Worm (Caenorhabditis elegans) whole organism, early embryonic: ENCODE data around the gene tsp-12.

ENCODE experiments used
- B0310.2 ChIP-seq: sonication (generic microtip); optimal IDR thresholded peaks from 2 replicates; lab custom pipeline; 2016; ENCODE audit warnings: mild to moderate bottlenecking, missing genetic modification characterization, missing compliant biosample characterization
- F13C5.2 ChIP-seq: sonication (generic microtip); optimal IDR thresholded peaks from 2 replicates; lab custom pipeline; 2017; ENCODE audit warnings: mild to moderate bottlenecking, missing genetic modification characterization, inconsistent platforms, missing compliant biosample characterization
- aly-1 ChIP-seq: sonication (generic microtip); optimal IDR thresholded peaks from 2 replicates; lab custom pipeline; 2016; ENCODE audit warnings: missing genetic modification characterization, missing compliant biosample characterization
- ama-1 ChIP-seq: fragments of 150-350 bp; optimal IDR thresholded peaks from 2 replicates; lab custom pipeline; 2014
- ceh-13 ChIP-seq: fragments of 200-800 bp; sonication (Bioruptor generic); optimal IDR thresholded peaks from 2 replicates; lab custom pipeline; 2018; ENCODE audit warnings: mild to moderate bottlenecking, missing genetic modification characterization, missing compliant biosample characterization
- ceh-36 ChIP-seq: sonication (generic microtip); optimal IDR thresholded peaks from 2 replicates; lab custom pipeline; 2016; ENCODE audit warnings: missing genetic modification characterization, inconsistent platforms, missing compliant biosample characterization
- ets-7 ChIP-seq: sonication (generic microtip); optimal IDR thresholded peaks from 2 replicates; lab custom pipeline; 2016; ENCODE audit warnings: missing genotype, missing genetic modification characterization, missing compliant biosample characterization
- flt-1 ChIP-seq: fragments of 200-800 bp; sonication (Bioruptor generic); IDR thresholded peaks from 2 replicates; pipeline ENCODE4 v1.3.6; 2022; ENCODE audit warnings: missing genetic modification characterization, missing compliant biosample characterization
- hmbx-1 ChIP-seq: sonication (generic microtip); optimal IDR thresholded peaks from 2 replicates; lab custom pipeline; 2016; ENCODE audit warnings: mild to moderate bottlenecking, missing genetic modification characterization, missing compliant biosample characterization
- hmg-4 ChIP-seq: fragments of 200-800 bp; sonication (Bioruptor generic); optimal IDR thresholded peaks from 2 replicates; lab custom pipeline; 2018; ENCODE audit warnings: mild to moderate bottlenecking, missing genetic modification characterization, missing compliant biosample characterization
- hnd-1 ChIP-seq: sonication (generic microtip); optimal IDR thresholded peaks from 2 replicates; lab custom pipeline; 2016; ENCODE audit warnings: missing genetic modification characterization, missing compliant biosample characterization
- pes-1 ChIP-seq: fragments of 200-800 bp; sonication (Bioruptor generic); IDR thresholded peaks from 2 replicates; pipeline ENCODE4 v1.3.6; 2022; ENCODE audit warnings: missing genetic modification reagents, missing genetic modification characterization, missing compliant biosample characterization
- scrt-1 ChIP-seq: fragments of 200-800 bp; sonication (Bioruptor generic); IDR thresholded peaks from 2 replicates; pipeline ENCODE4 v1.3.6; 2022; ENCODE audit warnings: missing genetic modification characterization, missing compliant biosample characterization
- sea-1 ChIP-seq: fragments of 200-800 bp; sonication (Bioruptor generic); conservative IDR thresholded peaks from 2 replicates; pipeline ENCODE4 v1.3.6; 2022; ENCODE audit warnings: missing genetic modification characterization, missing compliant biosample characterization
- tbx-11 ChIP-seq: fragments of 200-800 bp; sonication (Bioruptor generic); IDR thresholded peaks from 2 replicates; pipeline ENCODE4 v1.3.6; 2022; ENCODE audit warnings: missing genetic modification characterization, missing compliant biosample characterization
- tbx-37 ChIP-seq: fragments of 200-800 bp; sonication (Bioruptor generic); conservative IDR thresholded peaks from 2 replicates; pipeline ENCODE4 v1.3.6; 2022; ENCODE audit warnings: missing genetic modification reagents, missing genetic modification characterization, missing compliant biosample characterization
- tra-4 ChIP-seq: sonication (generic microtip); optimal IDR thresholded peaks from 2 replicates; lab custom pipeline; 2017; ENCODE audit warnings: missing genetic modification characterization, missing compliant biosample characterization

The tsp-12 gene

ce11 chrIV:10146885-10147284 is 3.5 kb downstream of the tsp-12 start, which contains the start of gene T14G10.8:
Gene T14G10.8 (minus strand): TSS chrIV:10146985.
- TF ChIP-seq scrt-1 (GFP tag; lab: Robert Waterston, UW) (no peak), F13C5.2 (tag; lab: Kevin White, UChicago) (no peak), tbx-37 (GFP tag; lab: Robert Waterston, UW) (no peak), sea-1 (no peak), tbx-11 (GFP tag; lab: Robert Waterston, UW) (no peak), B0310.2 (tag; lab: Kevin White, UChicago) (no peak), ets-7 (tag; lab: Kevin White, UChicago) (no peak), ceh-13 (GFP tag; lab: Kevin White, UChicago) (no peak), hnd-1 (no peak), aly-1 (tag; lab: Kevin White, UChicago) (no peak), tra-4 (tag; lab: Kevin White, UChicago) (no peak), flt-1 (GFP tag; lab: Robert Waterston, UW) (no peak), hmbx-1 (tag; lab: Kevin White, UChicago) (no peak), ama-1 (lab: Kevin White, UChicago) (no peak)

- no peak for TF ChIP-seq sea-1
- no peak for TF ChIP-seq aly-1 (tag; lab: Kevin White, UChicago)
- no peak for TF ChIP-seq ama-1 (lab: Kevin White, UChicago)
- TF ChIP-seq ceh-36: no peak
- TF ChIP-seq hmbx-1 (tag; lab: Kevin White, UChicago): no peak
- no peak for TF ChIP-seq flt-1 (GFP tag; lab: Robert Waterston, UW)
- TF ChIP-seq F13C5.2 (tag; lab: Kevin White, UChicago): no peak
- TF ChIP-seq scrt-1 (GFP tag; lab: Robert Waterston, UW): no peak
- TF ChIP-seq pes-1: no peak
- no peak for TF ChIP-seq hnd-1
- no peak for TF ChIP-seq B0310.2 (tag; lab: Kevin White, UChicago)
- TF ChIP-seq ceh-13 (GFP tag; lab: Kevin White, UChicago): no peak
- no peak for TF ChIP-seq ets-7 (tag; lab: Kevin White, UChicago)
- no peak for TF ChIP-seq tbx-11 (GFP tag; lab: Robert Waterston, UW)
- no peak for TF ChIP-seq tbx-37 (GFP tag; lab: Robert Waterston, UW)
- TF ChIP-seq tra-4 (tag; lab: Kevin White, UChicago): no peak
Observed at ce11 chrIV:10144909-10145308, 5.5 kb downstream of the tsp-12 start.

ce11 chrIV:10144487-10144886 is 5.9 kb downstream of the tsp-12 start:
- TF ChIP-seq F13C5.2 (tag; lab: Kevin White, UChicago): no peak
- TF ChIP-seq aly-1 (tag; lab: Kevin White, UChicago): no peak
- TF ChIP-seq flt-1 (GFP tag; lab: Robert Waterston, UW): no peak
- no peak for TF ChIP-seq hnd-1
- no peak for TF ChIP-seq ama-1 (lab: Kevin White, UChicago)
- TF ChIP-seq ets-7 (tag; lab: Kevin White, UChicago): no peak
- TF ChIP-seq hmg-4 (GFP tag; lab: Kevin White, UChicago): no peak
- no peak for TF ChIP-seq tra-4 (tag; lab: Kevin White, UChicago)
- TF ChIP-seq pes-1: no peak
- TF ChIP-seq tbx-11 (GFP tag; lab: Robert Waterston, UW): no peak
- no peak for TF ChIP-seq ceh-36
- no peak for TF ChIP-seq hmbx-1 (tag; lab: Kevin White, UChicago)
- TF ChIP-seq B0310.2 (tag; lab: Kevin White, UChicago): no peak
- no peak for TF ChIP-seq sea-1
- TF ChIP-seq scrt-1 (GFP tag; lab: Robert Waterston, UW): no peak
- no peak for TF ChIP-seq ceh-13 (GFP tag; lab: Kevin White, UChicago)

- TF ChIP-seq pes-1 (no peak), ceh-13 (GFP tag; lab: Kevin White, UChicago) (no peak), ama-1 (lab: Kevin White, UChicago) (no peak), hmbx-1 (tag; lab: Kevin White, UChicago) (no peak), F13C5.2 (tag; lab: Kevin White, UChicago) (no peak)
Observed at ce11 chrIV:10143640-10144039, 6.8 kb downstream of the tsp-12 start, which contains the start of gene msp-38. Gene msp-38 (minus strand): TSS chrIV:10143740.

- TF ChIP-seq B0310.2 (tag; lab: Kevin White, UChicago) (no peak), ets-7 (tag; lab: Kevin White, UChicago) (no peak), tbx-37 (GFP tag; lab: Robert Waterston, UW) (no peak), flt-1 (GFP tag; lab: Robert Waterston, UW) (no peak), hnd-1 (no peak), F13C5.2 (tag; lab: Kevin White, UChicago) (no peak), tra-4 (tag; lab: Kevin White, UChicago) (no peak), hmg-4 (GFP tag; lab: Kevin White, UChicago) (no peak), hmbx-1 (tag; lab: Kevin White, UChicago) (no peak)
Observed at ce11 chrIV:10141930-10142505, 8.4 kb downstream of the tsp-12 start, which contains the start of the genes gst-2, gst-4 and dhs-12. Gene gst-2 (minus strand): TSS chrIV:10142061. Gene gst-4 (plus strand): TSS chrIV:10142225. Gene dhs-12 (plus strand): TSS chrIV:10142455.

ce11 chrIV:10140143-10140542 is 10.3 kb downstream of the tsp-12 start, which contains the start of gene gst-3:
Gene gst-3 (minus strand): TSS chrIV:10140243.
- TF ChIP-seq tbx-11 (GFP tag; lab: Robert Waterston, UW): no peak
- TF ChIP-seq ama-1 (lab: Kevin White, UChicago): no peak
- TF ChIP-seq aly-1 (tag; lab: Kevin White, UChicago): no peak
- no peak for TF ChIP-seq ceh-13 (GFP tag; lab: Kevin White, UChicago)
- TF ChIP-seq tbx-37 (GFP tag; lab: Robert Waterston, UW): no peak
- no peak for TF ChIP-seq hnd-1
- TF ChIP-seq pes-1: no peak
- no peak for TF ChIP-seq sea-1
- TF ChIP-seq scrt-1 (GFP tag; lab: Robert Waterston, UW): no peak
- TF ChIP-seq ets-7 (tag; lab: Kevin White, UChicago): no peak
- no peak for TF ChIP-seq flt-1 (GFP tag; lab: Robert Waterston, UW)
- no peak for TF ChIP-seq tra-4 (tag; lab: Kevin White, UChicago)
- TF ChIP-seq ceh-36: no peak

ce11 chrIV:10137804-10138203 is 12.6 kb downstream of the tsp-12 start, which contains the start of gene K08F4.12:
Gene K08F4.12 (plus strand): TSS chrIV:10138104.
- no peak for TF ChIP-seq hnd-1
